Fruit fly (Drosophila melanogaster): Measurements from ENCODE around the gene Nop56.

Gene Nop56

dm6 chr3R:22375674-22376073, 45.2 kb downstream of the Nop56 start, which contains the start of gene CG18596 (continued):
- TF ChIP-seq stc (GFP tag; IDR thresholded peaks at IDR 0.05) (no peak), Doc3 (GFP tag; IDR thresholded peaks at IDR 0.05; ENCODE audit: partially characterized antibody) (peak; percentile 96), CG17361 (GFP tag; IDR thresholded peaks at IDR 0.05) (no peak), HLH3B (GFP tag; IDR thresholded peaks at IDR 0.05) (no peak), Dll (GFP tag; IDR thresholded peaks at IDR 0.05; ENCODE audit: partially characterized antibody) (peak; percentile 98), vnd (GFP tag; IDR thresholded peaks at IDR 0.05; ENCODE audit: partially characterized antibody) (peak; percentile 92), psq (GFP tag; optimal IDR thresholded peaks at IDR 0.05) (no peak), nmo (GFP tag; optimal IDR thresholded peaks at IDR 0.05) (no peak), disco-r (GFP tag; optimal IDR thresholded peaks at IDR 0.05) (no peak), croc (GFP tag; conservative IDR thresholded peaks at IDR 0.05) (no peak), Bgb (GFP tag; IDR thresholded peaks at IDR 0.05; ENCODE audit: partially characterized antibody) (peak; percentile 87), CG13624 (GFP tag; optimal IDR thresholded peaks at IDR 0.05) (no peak), CG12219 (GFP tag; optimal IDR thresholded peaks at IDR 0.05) (no peak), stwl (tag; optimal IDR thresholded peaks at IDR 0.05) (peak; percentile 75), Hand (GFP tag; optimal IDR thresholded peaks at IDR 0.05) (no peak), CG33557 (GFP tag; optimal IDR thresholded peaks at IDR 0.05) (no peak), chinmo (GFP tag; IDR thresholded peaks at IDR 0.05; ENCODE audit: partially characterized antibody) (peak; percentile 42; the same call in 2 of the 4 replicates), Sox102F (GFP tag; optimal IDR thresholded peaks at IDR 0.05) (no peak), CG33213 (GFP tag; optimal IDR thresholded peaks at IDR 0.05) (no peak), CG3995 (GFP tag; optimal IDR thresholded peaks at IDR 0.05) (peak; percentile 10), CG9437 (GFP tag; optimal IDR thresholded peaks at IDR 0.05) (no peak), Camta (GFP tag; optimal IDR thresholded peaks at IDR 0.05) (no peak), CG34224 (GFP tag; IDR thresholded peaks at IDR 0.05; ENCODE audit: partially characterized antibody) (peak; percentile 97), CG1602 (GFP tag; optimal IDR thresholded peaks at IDR 0.05) (no peak), Opbp (GFP tag; IDR thresholded peaks at IDR 0.05; ENCODE audit: partially characterized antibody) (peak; percentile 86; the same call in 2 of the 3 replicates), CG1024 (GFP tag; IDR thresholded peaks at IDR 0.05) (no peak), chm (GFP tag; IDR thresholded peaks at IDR 0.05) (0 out of 2 replicates have a peak, but pooled peaks have one; percentile 41), CG15011 (GFP tag; optimal IDR thresholded peaks at IDR 0.05) (no peak), Ets97D (GFP tag; optimal IDR thresholded peaks at IDR 0.05) (peak; percentile 37), CG7786 (GFP tag; optimal IDR thresholded peaks at IDR 0.05) (no peak), YL-1 (GFP tag; optimal IDR thresholded peaks at IDR 0.05) (peak; percentile 56), D (optimal IDR thresholded peaks at IDR 0.05) (no peak), D (GFP tag; optimal IDR thresholded peaks at IDR 0.05) (no peak), Sry-δ (GFP tag; optimal IDR thresholded peaks at IDR 0.05) (peak; percentile 78), run (tag; optimal IDR thresholded peaks at IDR 0.05) (no peak), CG9609 (GFP tag; optimal IDR thresholded peaks at IDR 0.05) (no peak), CG7357 (GFP tag; IDR thresholded peaks at IDR 0.05) (no peak), bowl (GFP tag; IDR thresholded peaks at IDR 0.05) (no peak), hb (GFP tag; IDR thresholded peaks at IDR 0.05; ENCODE audit: partially characterized antibody) (peak; percentile 78), unc-4 (GFP tag; IDR thresholded peaks at IDR 0.05; ENCODE audit: partially characterized antibody) (peak; percentile 95), MBD-R2 (GFP tag; IDR thresholded peaks at IDR 0.05) (peak; percentile 52; the same call in 1 of the 2 replicates), CG4282 (GFP tag; optimal IDR thresholded peaks at IDR 0.05) (no peak), CG2129 (GFP tag; IDR thresholded peaks at IDR 0.05; ENCODE audit: partially characterized antibody) (peak; percentile 95), CG12942 (GFP tag; optimal IDR thresholded peaks at IDR 0.05) (no peak), mirr (GFP tag; optimal IDR thresholded peaks at IDR 0.05) (no peak), ase (GFP tag; IDR thresholded peaks at IDR 0.05) (no peak), CG14050 (GFP tag; IDR thresholded peaks at IDR 0.05) (no peak), gsb-n (tag; optimal IDR thresholded peaks at IDR 0.05) (no peak), CG17829 (tag; optimal IDR thresholded peaks at IDR 0.05) (no peak), CG3838 (GFP tag; optimal IDR thresholded peaks at IDR 0.05) (no peak), tll (GFP tag; optimal IDR thresholded peaks at IDR 0.05) (peak in 1 of 2 experiments; percentile 82)

All from whole organism, embryonic.